Worm (Caenorhabditis elegans) whole organism, L3 larva: Measurements from ENCODE around the gene F07E5.12.
A peak's percentile ranks its signal among the peaks of the same experiment; 100 is the strongest.

Experiments used
- aly-2 ChIP-seq: fragments of 150-350 bp; optimal IDR thresholded peaks from 2 replicates; lab custom pipeline; 2014; ENCODE audit warnings: missing biosample characterization, missing genetic modification characterization
- ama-1 ChIP-seq: fragments of 150-350 bp; optimal IDR thresholded peaks from 2 replicates; lab custom pipeline; 2018
- ceh-28 ChIP-seq: fragments of 150-350 bp; optimal IDR thresholded peaks from 2 replicates; lab custom pipeline; 2014; ENCODE audit warnings: missing biosample characterization, missing genetic modification reagents, missing genetic modification characterization
- ceh-82 ChIP-seq: fragments of 150-350 bp; optimal IDR thresholded peaks from 2 replicates; lab custom pipeline; 2014; ENCODE audit warnings: missing biosample characterization, missing genetic modification characterization
- ceh-9 ChIP-seq: sonication (generic microtip); optimal IDR thresholded peaks from 2 replicates; lab custom pipeline; 2018; ENCODE audit warnings: missing biosample characterization, missing genetic modification characterization
- daf-12 ChIP-seq: fragments of 150-350 bp; optimal IDR thresholded peaks from 2 replicates; lab custom pipeline; 2014; ENCODE audit warnings: missing biosample characterization, missing genetic modification reagents, missing genetic modification characterization
- egl-27 ChIP-seq: sonication (generic microtip); optimal IDR thresholded peaks from 4 replicates; lab custom pipeline; 2017; ENCODE audit warnings: missing biosample characterization, missing genetic modification reagents, missing genetic modification characterization
- elt-1 ChIP-seq: fragments of 150-350 bp; optimal IDR thresholded peaks from 2 replicates; lab custom pipeline; 2014; ENCODE audit warnings: missing biosample characterization, missing genetic modification characterization
- elt-2 ChIP-seq: sonication (generic microtip); optimal IDR thresholded peaks from 2 replicates; lab custom pipeline; 2016; ENCODE audit warnings: missing genetic modification reagents, mild to moderate bottlenecking, missing genetic modification characterization, missing compliant biosample characterization
- elt-3 ChIP-seq, 3 experiments: fragments of 150-350 bp in 1 of 3; sonication (generic microtip) in 2 of 3; optimal IDR thresholded peaks; 2 replicates in 2 of 3; 4 replicates in 1 of 3; lab custom pipeline; 2014 to 2017; ENCODE audit warnings: missing biosample characterization in 3 of 3, missing genetic modification characterization in 3 of 3
- eor-1 ChIP-seq, 2 experiments: fragments of 150-350 bp; optimal IDR thresholded peaks; 2 replicates each; lab custom pipeline; 2014 to 2018; ENCODE audit warnings: missing biosample characterization in 2 of 2, missing genetic modification characterization in 2 of 2
- fkh-10 ChIP-seq: sonication (generic microtip); optimal IDR thresholded peaks from 2 replicates; lab custom pipeline; 2017; ENCODE audit warnings: missing biosample characterization, missing genetic modification reagents, missing genetic modification characterization
- fkh-2 ChIP-seq: fragments of 150-350 bp; optimal IDR thresholded peaks from 2 replicates; lab custom pipeline; 2014; ENCODE audit warnings: missing biosample characterization, missing genetic modification reagents, missing genetic modification characterization
- fos-1 ChIP-seq: fragments of 150-350 bp; optimal IDR thresholded peaks from 2 replicates; lab custom pipeline; 2014; ENCODE audit warnings: missing biosample characterization, missing genetic modification characterization
- hmg-11 ChIP-seq: sonication (generic microtip); optimal IDR thresholded peaks from 2 replicates; lab custom pipeline; 2016; ENCODE audit warnings: missing genetic modification characterization, missing compliant biosample characterization
- lin-15B ChIP-seq: fragments of 150-350 bp; optimal IDR thresholded peaks from 2 replicates; lab custom pipeline; 2014; ENCODE audit warnings: missing biosample characterization, missing genetic modification characterization
- lin-39 ChIP-seq: fragments of 150-350 bp; optimal IDR thresholded peaks from 2 replicates; lab custom pipeline; 2018; ENCODE audit warnings: missing biosample characterization, missing genetic modification reagents, missing genetic modification characterization
- lsy-12 ChIP-seq: sonication (generic microtip); optimal IDR thresholded peaks from 2 replicates; lab custom pipeline; 2016; ENCODE audit warnings: mild to moderate bottlenecking, missing genetic modification characterization, missing compliant biosample characterization
- mdl-1 ChIP-seq: fragments of 150-350 bp; optimal IDR thresholded peaks from 2 replicates; lab custom pipeline; 2014; ENCODE audit warnings: missing biosample characterization, missing genetic modification characterization
- nhr-11 ChIP-seq: fragments of 150-350 bp; optimal IDR thresholded peaks from 2 replicates; lab custom pipeline; 2014; ENCODE audit warnings: missing biosample characterization, missing genetic modification characterization
- nhr-12 ChIP-seq: fragments of 150-350 bp; optimal IDR thresholded peaks from 2 replicates; lab custom pipeline; 2014; ENCODE audit warnings: missing biosample characterization, missing genetic modification characterization
- nhr-23 ChIP-seq: fragments of 150-350 bp; optimal IDR thresholded peaks from 2 replicates; lab custom pipeline; 2014; ENCODE audit warnings: missing biosample characterization, missing genetic modification reagents, missing genetic modification characterization
- nhr-25 ChIP-seq: sonication (generic microtip); optimal IDR thresholded peaks from 2 replicates; lab custom pipeline; 2017; ENCODE audit warnings: missing biosample characterization, missing genetic modification characterization
- nhr-28 ChIP-seq: fragments of 150-350 bp; optimal IDR thresholded peaks from 2 replicates; lab custom pipeline; 2014; ENCODE audit warnings: missing biosample characterization, missing genetic modification characterization
- nhr-43 ChIP-seq: sonication (generic microtip); optimal IDR thresholded peaks from 2 replicates; lab custom pipeline; 2016; ENCODE audit warnings: mild to moderate bottlenecking, missing genetic modification characterization, missing compliant biosample characterization; ENCODE audit not compliant: poor library complexity, severe bottlenecking
- nhr-67 ChIP-seq: fragments of 150-350 bp; optimal IDR thresholded peaks from 2 replicates; lab custom pipeline; 2014; ENCODE audit warnings: missing biosample characterization, missing genetic modification characterization
- nhr-77 ChIP-seq: fragments of 150-350 bp; optimal IDR thresholded peaks from 2 replicates; lab custom pipeline; 2014; ENCODE audit warnings: missing biosample characterization, missing genetic modification characterization
- pha-4 ChIP-seq: fragments of 150-350 bp; optimal IDR thresholded peaks from 2 replicates; lab custom pipeline; 2014; ENCODE audit warnings: missing biosample characterization, missing genetic modification reagents, missing genetic modification characterization
- pqm-1 ChIP-seq: fragments of 150-350 bp; optimal IDR thresholded peaks from 2 replicates; lab custom pipeline; 2017; ENCODE audit warnings: missing biosample characterization, missing genetic modification characterization, inconsistent platforms
- skn-1 ChIP-seq: fragments of 150-350 bp; optimal IDR thresholded peaks from 2 replicates; lab custom pipeline; 2014; ENCODE audit warnings: missing biosample characterization, missing genetic modification characterization
- snpc-4 ChIP-seq: fragments of 150-350 bp; optimal IDR thresholded peaks from 2 replicates; lab custom pipeline; 2014; ENCODE audit warnings: missing biosample characterization, missing genetic modification characterization
- tbx-2 ChIP-seq: sonication (generic microtip); optimal IDR thresholded peaks from 2 replicates; lab custom pipeline; 2016; ENCODE audit warnings: mild to moderate bottlenecking, missing genetic modification characterization, missing compliant biosample characterization
- unc-39 ChIP-seq: sonication (generic microtip); optimal IDR thresholded peaks from 4 replicates; lab custom pipeline; 2017; ENCODE audit warnings: missing biosample characterization, missing genetic modification characterization
- zag-1 ChIP-seq: fragments of 150-350 bp; optimal IDR thresholded peaks from 2 replicates; lab custom pipeline; 2014; ENCODE audit warnings: missing biosample characterization, missing genetic modification characterization
- ztf-11 ChIP-seq: fragments of 150-350 bp; optimal IDR thresholded peaks from 2 replicates; lab custom pipeline; 2014; ENCODE audit warnings: missing biosample characterization, missing genetic modification characterization

The F07E5.12 gene

DNA sequence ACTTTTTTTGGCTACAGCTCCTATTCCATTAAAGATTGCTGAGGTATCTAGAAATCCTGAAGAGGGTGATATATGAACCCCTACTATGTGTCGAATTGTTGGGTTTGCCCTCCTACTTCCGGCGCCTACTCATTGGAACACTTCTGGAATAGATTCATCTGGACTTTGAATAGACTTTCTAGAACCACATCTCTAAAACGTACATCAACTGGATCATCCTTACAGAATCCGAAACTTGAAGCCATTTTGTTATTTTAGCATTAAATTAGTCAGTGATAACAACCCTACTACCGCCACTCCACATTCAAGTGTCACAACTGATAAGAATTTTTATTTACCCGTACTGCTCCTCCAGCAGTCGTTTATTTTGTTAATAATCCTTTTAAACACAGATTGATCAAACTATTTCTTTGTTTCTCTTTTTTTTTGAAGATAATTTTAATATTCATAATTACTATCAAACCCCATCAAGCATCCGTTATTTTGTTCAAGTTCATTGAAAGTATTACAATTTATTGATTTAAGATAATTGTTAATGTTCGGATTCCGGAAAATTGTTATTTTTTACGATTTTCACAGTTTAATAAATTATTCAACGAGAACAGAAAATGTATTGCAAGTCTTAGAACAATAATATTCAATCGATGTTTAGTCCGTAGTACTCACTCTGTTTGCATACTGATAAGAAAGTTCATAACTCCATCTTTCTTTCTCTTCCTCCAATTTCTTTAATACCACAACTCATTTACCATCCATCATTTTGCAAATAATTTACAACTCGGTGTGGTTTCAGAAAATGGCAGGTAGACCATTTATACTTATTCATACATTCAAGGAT, 31.6 kb downstream of the F07E5.12 start, which contains the start of gene math-42:
math-42 (plus strand) TSS at position 788 of the 838 bp plus-strand sequence.
- TF ChIP-seq elt-2 (tag; lab: Kevin White, UChicago) (peak; percentile 60), pqm-1 (tag; lab: Kevin White, UChicago) (no peak), nhr-25 (tag; lab: Kevin White, UChicago) (no peak)
- TF ChIP-seq, all 47 proteins: peak for 1

DNA sequence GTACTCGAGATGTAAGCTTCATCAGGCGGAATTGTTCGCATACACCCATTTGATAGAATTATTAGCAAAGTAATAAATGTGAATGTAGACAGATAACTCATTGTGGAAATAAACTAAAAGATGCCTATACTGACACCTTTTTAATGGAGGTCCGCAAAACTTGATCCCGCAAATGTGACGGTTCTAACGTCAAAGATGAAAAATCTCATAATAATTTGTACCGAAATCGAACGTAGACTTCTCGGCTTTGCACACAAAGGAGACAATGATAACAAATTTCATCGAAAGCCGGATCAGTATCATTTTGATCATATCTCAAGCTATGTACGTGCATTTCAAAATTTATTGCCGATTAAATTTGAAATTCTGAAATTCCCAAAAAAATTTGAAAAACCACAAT, 40.5 kb downstream of the F07E5.12 start, which contains the start of gene R52.4:
R52.4 (minus strand) TSS at position 101 of the 400 bp plus-strand sequence.
- TF ChIP-seq zag-1 (no peak), lin-39 (tag; lab: Kevin White, UChicago) (no peak), ztf-11 (no peak), pqm-1 (tag; lab: Kevin White, UChicago) (no peak), nhr-28 (tag; lab: Kevin White, UChicago) (no peak), tbx-2 (tag; lab: Kevin White, UChicago) (no peak), lin-15B (tag; lab: Kevin White, UChicago) (no peak)
- TF ChIP-seq, all 47 proteins: peak for 0

DNA sequence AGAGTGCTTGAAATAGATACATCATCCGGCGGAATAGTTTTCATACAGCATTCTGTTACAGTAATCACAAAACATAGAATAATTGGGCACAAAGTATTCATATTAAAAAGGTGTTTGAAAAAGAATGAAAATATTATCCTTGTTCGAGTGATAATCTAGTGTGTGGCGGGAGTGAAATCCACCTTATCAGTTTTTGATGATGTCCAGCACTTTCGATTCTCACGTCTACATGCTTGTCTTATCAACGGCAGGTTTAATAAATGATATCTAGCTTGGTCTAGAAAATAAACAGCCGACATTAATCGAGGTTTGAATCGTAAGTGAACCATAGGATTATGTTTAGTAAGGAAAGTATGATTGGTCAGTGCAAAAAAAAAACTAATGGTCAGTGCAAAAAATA, 42.2 kb downstream of the F07E5.12 start, which contains the start of gene R52.5:
R52.5 (minus strand) TSS at position 101 of the 400 bp plus-strand sequence.
- no peak for TF ChIP-seq lsy-12 (tag; lab: Kevin White, UChicago)
- TF ChIP-seq unc-39 (tag; lab: Kevin White, UChicago), result no peak
- no peak for TF ChIP-seq skn-1 (tag; lab: Kevin White, UChicago)
- TF ChIP-seq nhr-25 (tag; lab: Kevin White, UChicago), result no peak
- no peak for TF ChIP-seq snpc-4 (tag; lab: Kevin White, UChicago)
- TF ChIP-seq pha-4, result no peak

DNA sequence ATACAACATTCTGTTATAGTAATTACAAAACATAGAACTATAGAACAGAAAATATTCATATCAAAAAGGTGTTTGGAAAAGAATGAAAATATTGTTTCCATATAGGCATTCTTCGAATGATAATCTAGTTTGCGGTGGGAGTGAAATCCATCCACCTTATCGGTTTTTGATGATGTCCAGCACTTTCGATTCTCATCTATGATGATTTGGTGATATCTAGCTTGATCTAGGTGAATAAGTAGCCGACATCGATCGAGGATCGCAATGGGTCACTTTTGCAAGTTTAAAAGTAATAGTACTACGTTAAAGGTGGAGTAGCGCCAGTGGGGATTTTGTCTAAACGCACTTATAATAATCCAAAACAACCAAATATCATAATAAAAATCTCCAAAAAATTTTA, 45.2 kb downstream of the F07E5.12 start, which contains the start of gene R52.6:
R52.6 (minus strand) TSS at position 101 of the 400 bp plus-strand sequence.
- TF ChIP-seq nhr-43 (tag; lab: Kevin White, UChicago), result no peak
- TF ChIP-seq ama-1, result no peak
- no peak for TF ChIP-seq hmg-11 (tag; lab: Kevin White, UChicago)
- no peak for TF ChIP-seq elt-3 (tag; optimal IDR thresholded peaks at IDR 0.05; lab: Kevin White, UChicago)
- no peak for TF ChIP-seq lin-15B (tag; lab: Kevin White, UChicago)
- no peak for TF ChIP-seq unc-39 (tag; lab: Kevin White, UChicago)
- TF ChIP-seq eor-1 (tag; optimal IDR thresholded peaks at IDR 0.05; lab: Kevin White, UChicago), result no peak
- no peak for TF ChIP-seq mdl-1 (tag; lab: Kevin White, UChicago)
- TF ChIP-seq fkh-2 (tag; lab: Kevin White, UChicago), result no peak
- TF ChIP-seq pqm-1 (tag; lab: Kevin White, UChicago), result no peak
- TF ChIP-seq nhr-77 (tag; lab: Kevin White, UChicago), result no peak
- TF ChIP-seq aly-2, result no peak
- TF ChIP-seq fkh-10 (GFP tag; lab: Kevin White, UChicago), result no peak
- TF ChIP-seq, all 47 proteins: peak for 0

DNA sequence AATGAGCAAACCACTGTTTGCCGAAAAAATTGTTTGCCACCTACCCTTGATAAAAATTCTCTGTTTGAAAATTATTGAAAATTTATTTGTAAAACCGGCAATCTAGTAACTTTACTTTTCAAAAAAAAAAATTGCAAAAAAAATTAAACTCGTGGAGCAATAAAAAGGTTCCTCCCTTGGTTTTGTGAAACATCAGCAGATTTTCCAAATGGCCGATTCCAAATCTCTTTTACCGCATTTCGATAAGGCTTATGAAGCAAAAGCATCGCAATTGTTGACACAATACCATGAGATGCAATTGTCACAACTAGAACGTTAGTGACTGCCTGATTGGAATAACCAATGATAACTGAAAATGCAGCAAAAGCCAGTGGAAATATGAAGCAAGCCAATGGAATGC, 46.7 kb downstream of the F07E5.12 start:
- TF ChIP-seq nhr-23, result no peak
- TF ChIP-seq daf-12 (tag; lab: Kevin White, UChicago), result no peak
- TF ChIP-seq nhr-12 (tag; lab: Kevin White, UChicago), result no peak
- no peak for TF ChIP-seq ceh-82 (tag; lab: Kevin White, UChicago)
- TF ChIP-seq nhr-11 (tag; lab: Kevin White, UChicago), result no peak
- TF ChIP-seq lin-39 (tag; lab: Kevin White, UChicago), result no peak
- no peak for TF ChIP-seq tbx-2 (tag; lab: Kevin White, UChicago)
- no peak for TF ChIP-seq skn-1 (tag; lab: Kevin White, UChicago)
- no peak for TF ChIP-seq ztf-11
- TF ChIP-seq elt-2 (tag; lab: Kevin White, UChicago), result no peak
- TF ChIP-seq fos-1 (tag; lab: Kevin White, UChicago), result no peak
- TF ChIP-seq ceh-28 (tag; lab: Kevin White, UChicago), result no peak
- TF ChIP-seq egl-27 (tag; lab: Kevin White, UChicago), result no peak
- TF ChIP-seq eor-1 (tag; optimal IDR thresholded peaks at IDR 0.05; lab: Kevin White, UChicago), result no peak
- no peak for TF ChIP-seq nhr-67 (tag; lab: Kevin White, UChicago)
- no peak for TF ChIP-seq ceh-9 (tag; lab: Kevin White, UChicago)
- no peak for TF ChIP-seq elt-1 (tag; lab: Kevin White, UChicago)
- TF ChIP-seq pha-4, result no peak
